Worm (Caenorhabditis elegans): ENCODE results near the gene pept-2.

The pept-2 gene

DNA sequence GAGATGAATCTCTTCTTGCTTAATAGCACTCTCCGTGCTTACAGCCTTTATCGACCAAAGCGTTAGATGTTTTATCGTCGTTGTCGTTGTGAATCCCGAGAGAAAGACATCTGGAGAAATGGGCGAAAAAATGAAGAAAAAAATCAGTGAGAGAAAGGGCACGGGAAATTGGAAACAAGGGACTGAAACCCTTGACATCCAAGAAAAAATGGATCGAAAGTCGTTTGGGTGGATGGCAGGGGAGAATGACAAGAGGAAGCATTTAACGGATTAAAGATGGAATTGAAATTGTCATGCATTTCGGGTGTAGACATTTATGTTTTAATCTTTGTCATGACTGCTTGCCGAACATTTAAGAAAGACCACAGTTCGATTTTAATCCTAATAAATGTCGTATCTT lies 16.6 kb upstream of the pept-2 start, which contains the start of gene inpp-1:
inpp-1 (minus strand) TSS at position 101 of the 400 bp plus-strand sequence.
- TF ChIP-seq unc-120 (tag; optimal IDR thresholded peaks at IDR 0.05; ENCODE audit: poor library complexity, severe bottlenecking) (no peak), lsy-2 (tag; optimal IDR thresholded peaks at IDR 0.05) (no peak), cnd-1 (tag; optimal IDR thresholded peaks at IDR 0.05) (no peak), ham-2 (GFP tag; optimal IDR thresholded peaks at IDR 0.05) (no peak), ces-1 (GFP tag; optimal IDR thresholded peaks at IDR 0.05) (no peak), nhr-12 (tag; optimal IDR thresholded peaks at IDR 0.05) (no peak), drap-1 (GFP tag; optimal IDR thresholded peaks at IDR 0.05) (no peak), tbx-8 (GFP tag; optimal IDR thresholded peaks at IDR 0.05) (no peak), elt-3 (tag; optimal IDR thresholded peaks at IDR 0.05) (no peak), ceh-39 (tag; optimal IDR thresholded peaks at IDR 0.05) (no peak), ceh-43 (GFP tag; optimal IDR thresholded peaks at IDR 0.05) (no peak), sptf-1 (tag; optimal IDR thresholded peaks at IDR 0.05) (no peak), ceh-83 (GFP tag; optimal IDR thresholded peaks at IDR 0.05) (no peak), blmp-1 (tag; optimal IDR thresholded peaks at IDR 0.05) (no peak), ztf-11 (tag; optimal IDR thresholded peaks at IDR 0.05) (no peak), nhr-237 (tag; optimal IDR thresholded peaks at IDR 0.05) (no peak)

DNA sequence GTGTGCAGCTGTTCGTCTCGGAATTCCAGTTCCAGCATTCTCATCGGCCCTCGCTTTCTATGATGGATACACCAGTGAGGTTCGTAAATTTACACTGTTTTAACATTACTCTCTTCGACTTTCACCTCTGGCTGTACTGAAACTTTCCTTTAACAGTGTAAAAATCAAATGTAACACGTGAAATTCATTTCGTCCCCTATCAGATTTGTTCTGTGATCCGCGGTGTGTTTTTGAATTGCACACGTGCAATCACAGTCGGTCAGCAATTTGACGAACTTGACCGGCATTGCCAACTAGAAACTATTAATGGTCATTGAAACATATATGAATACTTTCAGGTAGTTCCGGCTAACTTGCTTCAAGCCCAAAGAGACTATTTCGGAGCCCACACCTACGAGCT lies 13.4 kb upstream of the pept-2 start:
- TF ChIP-seq mep-1 (tag; optimal IDR thresholded peaks at IDR 0.05) (no peak), ham-2 (GFP tag; optimal IDR thresholded peaks at IDR 0.05) (no peak), sem-2 (GFP tag; optimal IDR thresholded peaks at IDR 0.05) (no peak), nhr-237 (tag; optimal IDR thresholded peaks at IDR 0.05) (no peak), nhr-76 (tag; optimal IDR thresholded peaks at IDR 0.05) (no peak), zip-8 (tag; optimal IDR thresholded peaks at IDR 0.05) (no peak), nhr-2 (tag; optimal IDR thresholded peaks at IDR 0.05) (no peak), snpc-4 (tag; optimal IDR thresholded peaks at IDR 0.05) (no peak), lsy-2 (tag; optimal IDR thresholded peaks at IDR 0.05) (no peak), sptf-1 (tag; optimal IDR thresholded peaks at IDR 0.05) (no peak), mls-2 (tag; optimal IDR thresholded peaks at IDR 0.05) (no peak), bed-3 (GFP tag; optimal IDR thresholded peaks at IDR 0.05) (no peak), blmp-1 (tag; optimal IDR thresholded peaks at IDR 0.05) (no peak), lin-32 (GFP tag; optimal IDR thresholded peaks at IDR 0.05) (no peak), hlh-1 (tag; optimal IDR thresholded peaks at IDR 0.05) (no peak), unc-120 (tag; optimal IDR thresholded peaks at IDR 0.05; ENCODE audit: poor library complexity, severe bottlenecking) (no peak), mab-5 (tag; optimal IDR thresholded peaks at IDR 0.05) (no peak), ceh-43 (GFP tag; optimal IDR thresholded peaks at IDR 0.05) (no peak), ztf-11 (tag; optimal IDR thresholded peaks at IDR 0.05) (no peak), nhr-12 (tag; optimal IDR thresholded peaks at IDR 0.05) (no peak)

DNA sequence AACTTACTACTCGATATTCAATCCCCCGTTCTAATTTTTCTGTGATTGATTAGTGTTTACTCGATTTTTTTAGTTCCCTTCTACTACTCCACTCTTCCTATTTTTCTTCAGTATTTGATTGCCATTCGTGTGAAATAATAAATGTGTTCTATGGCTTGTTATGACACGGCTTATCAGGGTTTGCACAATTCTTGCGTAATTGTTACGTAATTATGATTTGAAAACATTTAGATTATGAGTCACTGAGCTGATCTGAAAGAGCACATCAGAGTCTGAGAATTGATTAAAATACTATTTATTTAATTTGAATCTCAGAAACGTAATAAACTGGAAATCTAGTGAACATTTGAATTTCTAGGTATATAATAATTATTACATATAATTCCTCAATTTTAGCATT lies 12.9 kb upstream of the pept-2 start:
- TF ChIP-seq tbx-8 (GFP tag; optimal IDR thresholded peaks at IDR 0.05) (no peak), zip-8 (tag; optimal IDR thresholded peaks at IDR 0.05) (peak; percentile 99)

DNA sequence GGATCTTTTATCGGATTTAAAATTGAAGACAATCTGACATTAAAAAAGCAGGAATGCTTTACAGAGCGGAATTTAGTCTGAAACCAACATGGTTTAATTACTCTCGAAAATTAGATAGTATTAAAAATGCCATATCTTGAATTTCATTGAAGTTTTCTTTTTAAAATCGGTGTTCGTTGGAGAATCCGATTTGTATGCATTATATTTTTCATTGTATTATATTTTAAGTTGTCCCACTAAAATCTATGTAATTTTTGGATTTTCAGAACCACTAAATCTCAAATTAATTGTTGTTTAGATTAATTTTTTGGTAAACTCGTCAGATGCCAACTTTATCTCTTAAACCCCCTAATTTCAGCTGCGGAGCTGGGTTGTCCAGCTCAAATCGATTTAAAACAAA lies 11.9 kb upstream of the pept-2 start:
- TF ChIP-seq ham-2 (GFP tag; optimal IDR thresholded peaks at IDR 0.05), result no peak
- TF ChIP-seq zip-8 (tag; optimal IDR thresholded peaks at IDR 0.05), result no peak
- TF ChIP-seq nhr-237 (tag; optimal IDR thresholded peaks at IDR 0.05), result no peak
- TF ChIP-seq elt-1 (tag; optimal IDR thresholded peaks at IDR 0.05; ENCODE audit: borderline replicate concordance, insufficient read depth), result no peak
- no peak for TF ChIP-seq ceh-39 (tag; optimal IDR thresholded peaks at IDR 0.05)
- no peak for TF ChIP-seq nhr-28 (tag; optimal IDR thresholded peaks at IDR 0.05)

DNA sequence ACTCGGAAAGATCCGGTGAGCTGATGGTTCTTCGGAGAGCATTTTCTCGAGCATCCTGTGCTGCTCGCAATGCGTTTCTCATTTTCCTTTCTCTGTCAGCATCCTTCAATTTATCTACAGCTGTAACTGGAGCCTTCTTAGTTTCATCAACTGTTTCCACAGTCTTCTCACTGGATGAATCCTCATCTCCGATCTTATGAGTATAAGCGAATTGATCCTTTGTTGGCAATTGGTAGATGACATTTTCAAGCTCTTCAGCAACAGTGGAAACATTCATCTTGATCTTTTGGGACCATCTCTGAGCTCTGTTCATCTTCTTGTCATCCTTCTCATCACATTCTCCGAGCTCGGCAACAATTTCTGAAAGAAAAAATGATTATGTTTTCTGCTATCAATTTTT lies 11.1 kb upstream of the pept-2 start:
- TF ChIP-seq flh-1 (GFP tag; optimal IDR thresholded peaks at IDR 0.05) (no peak), mep-1 (tag; optimal IDR thresholded peaks at IDR 0.05) (no peak), pha-4 (tag; optimal IDR thresholded peaks at IDR 0.05) (no peak), ztf-11 (tag; optimal IDR thresholded peaks at IDR 0.05) (no peak), lin-32 (GFP tag; optimal IDR thresholded peaks at IDR 0.05) (no peak), mls-2 (tag; optimal IDR thresholded peaks at IDR 0.05) (no peak), unc-62 (GFP tag; optimal IDR thresholded peaks at IDR 0.05) (no peak), nhr-2 (tag; optimal IDR thresholded peaks at IDR 0.05) (no peak), blmp-1 (tag; optimal IDR thresholded peaks at IDR 0.05) (no peak), elt-1 (tag; optimal IDR thresholded peaks at IDR 0.05; ENCODE audit: borderline replicate concordance, insufficient read depth) (no peak), mab-5 (tag; optimal IDR thresholded peaks at IDR 0.05) (no peak), unc-120 (tag; optimal IDR thresholded peaks at IDR 0.05; ENCODE audit: poor library complexity, severe bottlenecking) (no peak)
